Fruit fly (Drosophila melanogaster) whole organism, pupa: ENCODE data around the gene PolG1.

Source experiments
- CG10348 ChIP-seq: fragments of 200-800 bp; sonication (Bioruptor generic); IDR thresholded peaks from 2 replicates; pipeline ENCODE4 v1.3.6; 2022; ENCODE audit warnings: missing biosample characterization, missing genetic modification characterization
- CG12605 ChIP-seq: fragments of 200-800 bp; sonication (Bioruptor generic); IDR thresholded peaks from 2 replicates; pipeline ENCODE4 v1.3.6; 2022; ENCODE audit warnings: missing biosample characterization, missing genetic modification characterization
- CG13204 ChIP-seq: fragments of 200-800 bp; sonication (Bioruptor generic); optimal IDR thresholded peaks from 2 replicates; lab custom pipeline; 2018; ENCODE audit warnings: missing biosample characterization, mild to moderate bottlenecking, missing genetic modification characterization, moderate library complexity
- CG14655 ChIP-seq: fragments of 200-800 bp; sonication (Bioruptor generic); optimal IDR thresholded peaks from 3 replicates; lab custom pipeline; 2017; ENCODE audit warnings: mild to moderate bottlenecking, missing biosample characterization, missing genetic modification reagents, missing genetic modification characterization
- CG15710 ChIP-seq: fragments of 200-800 bp; sonication (Bioruptor generic); optimal IDR thresholded peaks from 2 replicates; lab custom pipeline; 2018; ENCODE audit warnings: missing biosample characterization, mild to moderate bottlenecking, missing genetic modification characterization, moderate library complexity
- CG17806 ChIP-seq: fragments of 200-800 bp; sonication (Bioruptor generic); optimal IDR thresholded peaks from 2 replicates; lab custom pipeline; 2018; ENCODE audit warnings: missing biosample characterization, mild to moderate bottlenecking, missing genetic modification characterization, moderate library complexity
- CG32121 ChIP-seq: fragments of 200-800 bp; sonication (Bioruptor generic); IDR thresholded peaks from 2 replicates; pipeline ENCODE4 v1.3.6; 2022; ENCODE audit warnings: missing biosample characterization, missing genetic modification characterization
- CG34367 ChIP-seq: fragments of 200-800 bp; sonication (Bioruptor generic); optimal IDR thresholded peaks from 2 replicates; lab custom pipeline; 2018; ENCODE audit warnings: missing biosample characterization, mild to moderate bottlenecking, missing genetic modification characterization
- CG4496 ChIP-seq: fragments of 200-800 bp; sonication (Bioruptor generic); IDR thresholded peaks from 3 replicates; pipeline ENCODE4 v1.3.6; 2022; ENCODE audit warnings: missing biosample characterization, missing genetic modification characterization
- CG8159 ChIP-seq: fragments of 200-800 bp; sonication (Bioruptor generic); optimal IDR thresholded peaks from 3 replicates; lab custom pipeline; 2018; ENCODE audit warnings: missing biosample characterization, mild to moderate bottlenecking, missing genetic modification characterization, moderate library complexity
- CG8301 ChIP-seq: fragments of 200-800 bp; sonication (Bioruptor generic); optimal IDR thresholded peaks from 2 replicates; lab custom pipeline; 2018; ENCODE audit warnings: missing biosample characterization, mild to moderate bottlenecking, missing genetic modification characterization
- CG9948 ChIP-seq: fragments of 200-800 bp; sonication (Bioruptor generic); optimal IDR thresholded peaks from 2 replicates; lab custom pipeline; 2018; ENCODE audit warnings: missing biosample characterization, mild to moderate bottlenecking, missing genetic modification characterization, moderate library complexity
- D1 ChIP-seq: fragments of 200-800 bp; sonication (Bioruptor generic); optimal IDR thresholded peaks from 2 replicates; lab custom pipeline; 2018; ENCODE audit warnings: missing biosample characterization, mild to moderate bottlenecking, missing genetic modification characterization, moderate library complexity
- EcR ChIP-seq: fragments of 200-800 bp; sonication (Bioruptor generic); optimal IDR thresholded peaks from 3 replicates; lab custom pipeline; 2019; ENCODE audit warnings: missing biosample characterization, missing genetic modification characterization, mild to moderate bottlenecking, moderate library complexity, missing genetic modification reagents
- Ets98B ChIP-seq: fragments of 200-800 bp; sonication (Bioruptor generic); IDR thresholded peaks from 2 replicates; pipeline ENCODE4 v1.3.6; 2022; ENCODE audit warnings: missing biosample characterization, missing genetic modification characterization
- Pif1A ChIP-seq: fragments of 200-800 bp; sonication (Bioruptor generic); optimal IDR thresholded peaks from 3 replicates; lab custom pipeline; 2016; ENCODE audit warnings: missing biosample characterization, missing genetic modification characterization
- Pif1B ChIP-seq: fragments of 200-800 bp; sonication (Bioruptor generic); optimal IDR thresholded peaks from 3 replicates; lab custom pipeline; 2016; ENCODE audit warnings: missing biosample characterization, missing genetic modification characterization
- Snoo ChIP-seq: fragments of 200-800 bp; sonication (Bioruptor generic); optimal IDR thresholded peaks from 3 replicates; lab custom pipeline; 2017; ENCODE audit warnings: missing biosample characterization, mild to moderate bottlenecking, missing genetic modification characterization, inconsistent platforms
- fd96Ca ChIP-seq: fragments of 200-800 bp; sonication (Bioruptor generic); IDR thresholded peaks from 3 replicates; pipeline ENCODE4 v1.3.6; 2022; ENCODE audit warnings: missing biosample characterization, missing genetic modification characterization
- gl ChIP-seq: fragments of 200-800 bp; sonication (Bioruptor generic); optimal IDR thresholded peaks from 2 replicates; lab custom pipeline; 2018; ENCODE audit warnings: missing biosample characterization, mild to moderate bottlenecking, missing genetic modification characterization
- rn ChIP-seq: fragments of 200-800 bp; sonication (Bioruptor generic); IDR thresholded peaks from 2 replicates; pipeline ENCODE4 v1.3.6; 2022; ENCODE audit warnings: missing biosample characterization, missing genetic modification characterization

The PolG1 gene

dm6 chr2L:13835002-13835910 lies 7.7 kb upstream of the PolG1 start, which contains the start of the genes mRpS23 and CenG1A:
Gene mRpS23 (minus strand): TSS chr2L:13835072.
Gene CenG1A (plus strand): TSS chr2L:13835564.
- TF ChIP-seq CG9948 (tag; lab: Kevin White, UChicago) (peak; percentile 100), CG13204 (GFP tag; lab: Kevin White, UChicago) (no peak), CG8301 (tag; lab: Kevin White, UChicago) (peak; percentile 100), CG10348 (GFP tag; lab: Robert Waterston, UW) (peak; percentile 99), CG15710 (peak; percentile 100), Ets98B (GFP tag; lab: Robert Waterston, UW) (peak; percentile 100), CG17806 (tag; lab: Kevin White, UChicago) (peak; percentile 100), gl (tag; lab: Kevin White, UChicago) (peak; percentile 100), EcR (GFP tag; lab: Kevin White, UChicago) (peak; percentile 67), CG34367 (tag; lab: Kevin White, UChicago) (peak; percentile 100), CG12605 (GFP tag; lab: Robert Waterston, UW) (peak; percentile 100), CG8159 (tag; lab: Kevin White, UChicago) (peak; percentile 100), CG14655 (GFP tag; lab: Kevin White, UChicago) (peak; percentile 100), fd96Ca (peak; percentile 100), rn (GFP tag; lab: Robert Waterston, UW) (peak; percentile 100), CG4496 (GFP tag; lab: Robert Waterston, UW) (peak; percentile 100), Pif1A (peak; percentile 100), CG32121 (GFP tag; lab: Robert Waterston, UW) (peak; percentile 100), Pif1B (GFP tag; lab: Kevin White, UChicago) (peak; percentile 100), Snoo (tag; lab: Kevin White, UChicago) (peak; percentile 100), D1 (no peak)

DNA sequence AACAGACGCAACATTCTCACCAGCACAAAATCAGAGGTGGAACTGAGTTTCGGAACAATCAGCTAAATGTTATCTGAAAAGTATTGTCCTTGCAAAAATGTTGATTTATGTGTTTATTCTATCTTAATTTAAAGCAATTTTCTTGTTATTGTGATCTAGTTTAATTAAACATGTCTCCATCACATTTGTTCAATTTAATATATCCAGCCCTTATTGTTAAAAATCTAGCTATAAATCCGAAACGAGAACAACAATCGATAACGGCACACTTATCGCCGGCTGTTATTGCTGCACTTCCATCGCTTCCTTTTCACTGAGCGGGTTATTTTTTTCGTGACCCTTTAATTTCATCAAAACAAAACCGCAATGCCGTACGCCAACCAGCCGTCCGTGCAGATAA lies 5.5 kb upstream of the PolG1 start, which contains the start of the genes GatC, PolG2 and Polr2C:
GatC (minus strand) TSS at position 48 of the 400 bp plus-strand sequence.
PolG2 (minus strand) TSS at position 48 of the 400 bp plus-strand sequence.
Polr2C (plus strand) TSS at position 280 of the 400 bp plus-strand sequence.
- TF ChIP-seq CG15710 (peak; percentile 2), Pif1A (no peak), CG9948 (tag; lab: Kevin White, UChicago) (no peak)

- no peak for TF ChIP-seq rn (GFP tag; lab: Robert Waterston, UW)
- TF ChIP-seq CG15710, result no peak
- no peak for TF ChIP-seq CG8159 (tag; lab: Kevin White, UChicago)
- no peak for TF ChIP-seq D1
- TF ChIP-seq CG34367 (tag; lab: Kevin White, UChicago), result no peak
- TF ChIP-seq CG8301 (tag; lab: Kevin White, UChicago), result no peak
- TF ChIP-seq CG10348 (GFP tag; lab: Robert Waterston, UW), result no peak
- no peak for TF ChIP-seq Pif1A
- no peak for TF ChIP-seq CG17806 (tag; lab: Kevin White, UChicago)
- TF ChIP-seq fd96Ca, result no peak
- no peak for TF ChIP-seq Pif1B (GFP tag; lab: Kevin White, UChicago)
- TF ChIP-seq CG9948 (tag; lab: Kevin White, UChicago), result no peak
- no peak for TF ChIP-seq CG14655 (GFP tag; lab: Kevin White, UChicago)
- no peak for TF ChIP-seq CG12605 (GFP tag; lab: Robert Waterston, UW)
- TF ChIP-seq CG13204 (GFP tag; lab: Kevin White, UChicago), result no peak
- no peak for TF ChIP-seq CG4496 (GFP tag; lab: Robert Waterston, UW)
These were observed 2.0 kb upstream of the PolG1 start, which contains the start of the genes Arpc1 and Orc5 for dm6 chr2L:13829540-13829939. Gene Arpc1 (minus strand): TSS chr2L:13829741. Gene Orc5 (plus strand): TSS chr2L:13829837.

- no peak for TF ChIP-seq CG13204 (GFP tag; lab: Kevin White, UChicago)
- no peak for TF ChIP-seq rn (GFP tag; lab: Robert Waterston, UW)
- no peak for TF ChIP-seq gl (tag; lab: Kevin White, UChicago)
- TF ChIP-seq Pif1A, result no peak
- no peak for TF ChIP-seq CG32121 (GFP tag; lab: Robert Waterston, UW)
- no peak for TF ChIP-seq Ets98B (GFP tag; lab: Robert Waterston, UW)
- TF ChIP-seq CG4496 (GFP tag; lab: Robert Waterston, UW), result no peak
These were observed 6.6 kb downstream of the PolG1 start, which contains the start of gene b for dm6 chr2L:13820948-13821347. Gene b (plus strand): TSS chr2L:13821248.

dm6 chr2L:13820176-13820575 lies 7.4 kb downstream of the PolG1 start:
- TF ChIP-seq Ets98B (GFP tag; lab: Robert Waterston, UW), result no peak
- no peak for TF ChIP-seq CG8301 (tag; lab: Kevin White, UChicago)
- TF ChIP-seq CG4496 (GFP tag; lab: Robert Waterston, UW), result no peak
- TF ChIP-seq gl (tag; lab: Kevin White, UChicago), result no peak
